Fruit fly (Drosophila melanogaster): ENCODE data around the gene CG7884.

- TF ChIP-seq CG2202 (tag; optimal IDR thresholded peaks at IDR 0.05) (no peak), chif (GFP tag; optimal IDR thresholded peaks at IDR 0.05) (no peak), h (optimal IDR thresholded peaks at IDR 0.05) (no peak), CG2875 (GFP tag; optimal IDR thresholded peaks at IDR 0.05) (no peak), dmrt11E (tag; optimal IDR thresholded peaks at IDR 0.05) (no peak), CG6254 (GFP tag; optimal IDR thresholded peaks at IDR 0.05) (no peak), CG34376 (GFP tag; optimal IDR thresholded peaks at IDR 0.05) (no peak), CG17612 (GFP tag; IDR thresholded peaks at IDR 0.05) (no peak), CrebB (tag; optimal IDR thresholded peaks at IDR 0.05) (no peak), psq (GFP tag; optimal IDR thresholded peaks at IDR 0.05) (no peak), Camta (GFP tag; optimal IDR thresholded peaks at IDR 0.05) (no peak)
Observed at dm6 chrX:19264396-19264795, 44.0 kb downstream of the CG7884 start.

Measured in whole organism, embryonic.